Worm (Caenorhabditis elegans): ENCODE measurements around the gene Y69A2AR.24.

The Y69A2AR.24 gene

DNA sequence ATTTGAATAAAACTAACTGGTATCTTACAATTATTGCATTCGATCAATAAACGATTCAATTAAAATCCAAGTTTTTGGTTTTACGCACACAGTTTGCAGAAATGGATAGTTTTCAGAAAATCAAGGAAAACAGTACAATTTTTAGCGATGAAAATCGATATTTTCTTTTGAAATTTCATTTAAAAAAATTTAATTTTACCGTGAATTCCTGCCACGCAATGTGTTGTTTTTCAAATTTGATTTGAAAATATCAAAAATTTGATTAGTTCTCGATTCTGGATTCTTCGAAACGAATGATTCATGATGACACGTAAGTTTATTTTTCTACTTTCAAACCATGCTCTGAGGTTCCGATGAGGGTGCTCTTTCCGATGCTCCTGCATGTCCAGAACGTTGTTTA lies 1.8 kb downstream of the Y69A2AR.24 start, which contains the start of gene Y69A2AR.50:
Gene Y69A2AR.50 (plus strand): TSS at position 301 of the 400 bp plus-strand sequence.
- TF ChIP-seq unc-62 (GFP tag; optimal IDR thresholded peaks at IDR 0.05) = no peak

DNA sequence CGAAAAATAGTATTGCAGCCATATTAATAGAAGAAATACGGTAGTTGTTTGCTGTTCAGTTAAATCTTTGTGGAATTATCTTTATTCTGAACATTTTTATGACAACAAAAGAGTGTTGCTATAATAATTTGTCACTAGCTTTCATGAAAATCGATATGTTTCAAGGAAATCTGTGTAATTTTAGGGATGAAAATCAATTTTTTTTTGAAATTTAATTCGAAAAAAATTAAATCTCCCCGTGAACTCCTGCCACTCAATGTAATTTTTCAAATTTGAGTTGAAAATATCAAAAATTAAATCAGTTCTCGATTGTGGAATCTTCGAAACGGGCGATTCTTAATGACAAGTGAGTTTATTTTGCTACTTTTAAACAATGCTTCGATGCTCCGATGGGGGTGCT lies 2.5 kb downstream of the Y69A2AR.24 start, which contains the start of gene Y69A2AR.46:
Gene Y69A2AR.46 (plus strand): TSS at position 301 of the 400 bp plus-strand sequence.
- TF ChIP-seq unc-62 (GFP tag; optimal IDR thresholded peaks at IDR 0.05) = no peak

ce11 chrIV:2556211-2556610 lies 7.7 kb downstream of the Y69A2AR.24 start:
- no peak for TF ChIP-seq unc-62 (GFP tag; optimal IDR thresholded peaks at IDR 0.05)

- TF ChIP-seq unc-62 (GFP tag; optimal IDR thresholded peaks at IDR 0.05) = no peak
Observed at ce11 chrIV:2552855-2553254, 11.0 kb downstream of the Y69A2AR.24 start.

DNA sequence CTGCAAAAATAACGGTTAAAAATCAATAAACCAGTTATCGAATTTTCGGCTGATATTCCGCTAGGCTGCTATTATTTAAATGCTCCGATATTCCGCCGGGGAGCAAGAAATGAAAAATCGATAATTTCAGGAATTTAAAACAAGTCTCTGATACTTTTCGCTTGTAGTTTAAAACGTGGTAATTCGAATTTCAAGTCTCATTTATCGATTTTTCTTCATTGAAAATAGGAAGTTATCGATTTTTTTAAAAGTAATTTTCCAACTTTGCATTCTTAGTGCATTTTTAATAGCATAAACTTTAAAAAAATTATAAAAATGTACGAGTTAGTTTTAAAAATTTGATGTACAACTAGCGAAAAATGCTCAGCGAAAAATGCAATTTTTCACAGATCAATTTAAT lies 11.6 kb downstream of the Y69A2AR.24 start:
- TF ChIP-seq unc-62 (GFP tag; optimal IDR thresholded peaks at IDR 0.05) = no peak

DNA sequence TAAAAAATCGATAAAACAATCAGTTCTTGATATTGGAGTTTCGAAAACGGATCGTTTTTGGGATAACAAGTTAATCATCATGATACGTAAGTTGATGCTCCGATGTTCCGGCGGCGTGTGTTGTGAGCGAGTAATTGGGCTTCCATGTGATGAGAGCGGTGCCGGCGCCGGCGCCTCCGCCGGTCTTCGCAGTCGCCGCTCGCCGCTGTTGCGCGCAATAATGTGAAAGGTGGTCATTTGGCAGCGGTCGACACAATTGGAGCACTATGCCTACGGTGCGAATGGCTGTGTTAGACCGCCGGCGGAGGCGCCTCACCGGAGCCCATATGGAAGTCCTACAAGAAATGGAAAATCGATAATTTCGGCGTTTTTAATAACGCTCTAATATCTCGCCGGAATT lies 12.0 kb downstream of the Y69A2AR.24 start:
- no peak for TF ChIP-seq unc-62 (GFP tag; optimal IDR thresholded peaks at IDR 0.05)

DNA sequence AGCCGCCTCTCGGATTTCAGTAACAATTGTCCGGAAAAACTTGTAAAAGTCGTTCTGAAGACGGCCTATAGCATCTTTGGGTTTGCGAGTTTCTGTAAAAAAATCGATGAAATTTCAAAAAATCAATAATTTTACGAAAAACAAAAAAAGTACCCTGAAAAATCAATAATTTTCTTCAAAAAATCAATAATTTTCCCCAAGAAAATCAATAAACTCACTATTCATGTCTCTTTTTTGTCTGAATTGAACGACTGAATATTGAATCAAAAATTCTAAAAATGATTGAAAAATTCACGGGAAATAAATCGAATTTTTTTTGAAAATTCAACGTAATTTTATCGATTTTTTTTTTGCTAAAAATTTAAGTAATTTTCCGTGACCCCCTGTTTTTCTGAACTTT lies 12.5 kb downstream of the Y69A2AR.24 start, which contains the start of gene Y69A2AR.23:
Gene Y69A2AR.23 (minus strand): TSS at position 267 of the 400 bp plus-strand sequence.
- no peak for TF ChIP-seq unc-62 (GFP tag; optimal IDR thresholded peaks at IDR 0.05)

- TF ChIP-seq unc-62 (GFP tag; optimal IDR thresholded peaks at IDR 0.05) = no peak
Observed at ce11 chrIV:2549542-2549941, 14.3 kb downstream of the Y69A2AR.24 start.

DNA sequence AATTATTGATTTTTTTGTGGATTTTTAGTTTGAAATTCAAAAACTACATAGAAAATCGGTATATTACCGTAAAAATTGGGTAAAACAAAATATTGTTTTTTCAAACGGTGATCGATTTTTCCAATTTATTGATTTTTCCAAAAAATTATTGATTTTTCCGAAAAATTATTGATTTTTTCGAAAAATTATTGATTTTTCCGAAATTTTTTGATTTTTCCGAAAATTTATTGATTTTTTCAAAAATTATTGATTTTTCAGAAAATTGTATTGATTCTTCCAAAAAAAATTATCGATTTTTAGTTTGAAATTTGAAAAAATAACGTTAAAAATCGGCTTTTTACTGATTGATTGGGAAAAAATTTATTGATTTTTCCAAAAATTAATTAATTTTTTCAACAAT lies 15.1 kb downstream of the Y69A2AR.24 start:
- no peak for TF ChIP-seq unc-62 (GFP tag; optimal IDR thresholded peaks at IDR 0.05)

DNA sequence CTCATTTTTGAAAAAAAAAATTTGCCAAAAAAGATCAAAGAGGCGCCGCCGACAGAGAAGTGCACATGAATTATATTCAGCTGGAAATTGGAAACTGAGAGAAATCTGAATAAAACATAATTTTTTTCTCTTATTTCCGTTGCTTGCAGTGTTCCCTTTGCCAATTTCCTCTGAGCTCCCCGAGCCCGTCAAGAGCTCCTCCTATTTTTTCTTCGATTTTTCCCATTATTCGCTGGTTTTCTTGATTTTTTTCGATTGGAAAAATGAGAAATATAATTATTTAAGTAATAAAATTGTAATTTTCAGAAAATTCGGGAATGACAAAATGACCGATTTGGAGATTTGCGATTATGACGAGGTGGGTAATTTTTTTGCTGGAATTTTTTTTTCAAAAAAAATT lies 21.9 kb downstream of the Y69A2AR.24 start, which contains the start of gene sprr-3:
Gene sprr-3 (plus strand): TSS at position 301 of the 400 bp plus-strand sequence.
- no peak for TF ChIP-seq unc-62 (GFP tag; optimal IDR thresholded peaks at IDR 0.05)

DNA sequence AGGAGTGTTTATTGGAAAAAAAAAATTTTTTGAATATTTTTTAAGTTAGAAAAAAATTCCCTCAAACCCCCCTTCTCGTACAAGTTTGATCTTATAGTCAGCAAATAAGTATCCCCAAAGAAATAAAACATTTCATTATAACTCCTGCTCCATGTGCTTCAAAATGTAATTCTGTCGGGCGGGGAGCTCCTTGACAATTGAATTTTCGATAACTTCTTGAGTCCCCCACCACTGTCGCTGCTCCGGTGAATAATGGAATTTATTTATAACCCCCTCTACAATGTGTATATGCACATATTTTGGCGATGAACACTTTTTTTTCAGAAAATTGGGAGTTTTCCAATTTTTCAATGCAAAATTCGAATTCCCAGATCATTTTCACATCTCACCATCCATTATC lies 26.1 kb downstream of the Y69A2AR.24 start:
- TF ChIP-seq unc-62 (GFP tag; optimal IDR thresholded peaks at IDR 0.05) = no peak

- TF ChIP-seq unc-62 (GFP tag; optimal IDR thresholded peaks at IDR 0.05) = no peak
Observed at ce11 chrIV:2530285-2530684, 33.6 kb downstream of the Y69A2AR.24 start.

- no peak for TF ChIP-seq unc-62 (GFP tag; optimal IDR thresholded peaks at IDR 0.05)
Observed at ce11 chrIV:2529281-2529680, 34.6 kb downstream of the Y69A2AR.24 start.

ce11 chrIV:2526836-2527235 lies 37.0 kb downstream of the Y69A2AR.24 start:
- TF ChIP-seq unc-62 (GFP tag; optimal IDR thresholded peaks at IDR 0.05) = no peak
